Fruit fly (Drosophila melanogaster) S2 (cell line): ENCODE measurements around the gene Sgsh.

Source experiments
- CG8478 ChIP-seq: fragments of >200 bp; optimal IDR thresholded peaks from 2 replicates; lab custom pipeline; 2018
- CTCF ChIP-seq, 2 experiments: fragments of >200 bp; optimal IDR thresholded peaks; 2 replicates each; lab custom pipeline; 2018

dm6 chr3R:18875228-18875627 is 37.5 kb downstream of the Sgsh start, which contains the start of gene CG14298:
- TF ChIP-seq CG8478: no peak
- no peak for TF ChIP-seq CTCF (optimal IDR thresholded peaks at IDR 0.05; lab: Kevin White, UChicago)
